Fruit fly (Drosophila melanogaster): ENCODE measurements around the gene CG11570.

The CG11570 gene

DNA sequence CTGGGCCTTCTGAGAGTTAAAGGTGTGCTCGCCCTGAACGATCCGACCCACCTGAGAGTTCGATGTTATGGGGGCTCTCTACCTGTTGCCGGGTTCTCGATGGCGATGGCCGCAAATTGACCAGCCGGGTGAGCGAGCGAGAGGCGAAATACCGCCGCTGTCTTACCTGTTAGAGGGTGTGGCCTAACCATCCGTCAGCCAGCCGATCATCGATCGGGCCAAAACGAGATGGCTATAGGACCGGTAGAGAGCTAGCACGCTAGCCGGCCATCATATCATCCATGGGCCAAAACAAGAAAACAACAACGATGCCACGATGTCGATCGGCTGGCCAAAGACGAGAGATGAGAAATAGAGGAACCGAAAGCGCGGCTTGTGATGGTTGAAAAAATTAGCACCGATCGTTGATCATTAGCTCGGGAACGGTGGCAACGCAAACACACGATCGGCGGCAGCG lies 30.3 kb downstream of the CG11570 start, which contains the start of gene byn (continued):
- no peak for TF ChIP-seq CG6813 (GFP tag; optimal IDR thresholded peaks at IDR 0.05)
- no peak for TF ChIP-seq cas (GFP tag; IDR thresholded peaks at IDR 0.05)
- no peak for TF ChIP-seq CG1603 (tag; optimal IDR thresholded peaks at IDR 0.05)
- TF ChIP-seq CG7357 (GFP tag; IDR thresholded peaks at IDR 0.05) = no peak
- no peak for TF ChIP-seq jing (GFP tag; optimal IDR thresholded peaks at IDR 0.05)
- no peak for TF ChIP-seq CG17385 (GFP tag; optimal IDR thresholded peaks at IDR 0.05)
- no peak for TF ChIP-seq CG4404 (GFP tag; IDR thresholded peaks at IDR 0.05)
- TF ChIP-seq CG6654 (GFP tag; optimal IDR thresholded peaks at IDR 0.05) = no peak
- TF ChIP-seq Hr78 (GFP tag; optimal IDR thresholded peaks at IDR 0.05) = no peak
- no peak for TF ChIP-seq CG12769 (tag; optimal IDR thresholded peaks at IDR 0.05)
- no peak for TF ChIP-seq gce (GFP tag; IDR thresholded peaks at IDR 0.05)
- TF ChIP-seq H15 (GFP tag; IDR thresholded peaks at IDR 0.05) = no peak
- no peak for TF ChIP-seq en (GFP tag; optimal IDR thresholded peaks at IDR 0.05)
- no peak for TF ChIP-seq C15 (GFP tag; IDR thresholded peaks at IDR 0.05)
- TF ChIP-seq pnt (GFP tag; optimal IDR thresholded peaks at IDR 0.05) = no peak
- TF ChIP-seq Elba2 (GFP tag; optimal IDR thresholded peaks at IDR 0.05) = no peak
- TF ChIP-seq CG16779 (GFP tag; IDR thresholded peaks at IDR 0.05) = no peak
- TF ChIP-seq CG15514 (GFP tag; optimal IDR thresholded peaks at IDR 0.05) = no peak
- 0 out of 2 replicates have a peak, but pooled peaks have one; percentile 13 for TF ChIP-seq sob (GFP tag; IDR thresholded peaks at IDR 0.05)
- TF ChIP-seq CG14965 (GFP tag; optimal IDR thresholded peaks at IDR 0.05; ENCODE audit: borderline replicate concordance) = no peak
- TF ChIP-seq ttk (GFP tag; IDR thresholded peaks at IDR 0.05) = no peak
- TF ChIP-seq her (GFP tag; optimal IDR thresholded peaks at IDR 0.05) = no peak
- no peak for TF ChIP-seq CG5180 (GFP tag; optimal IDR thresholded peaks at IDR 0.05)
- no peak for TF ChIP-seq CG2120 (GFP tag; optimal IDR thresholded peaks at IDR 0.05)
- TF ChIP-seq gsb-n (tag; optimal IDR thresholded peaks at IDR 0.05) = no peak
- no peak for TF ChIP-seq CG8281 (tag; optimal IDR thresholded peaks at IDR 0.05)
- no peak for TF ChIP-seq CG9727 (GFP tag; optimal IDR thresholded peaks at IDR 0.05)
- 0 out of 3 replicates have a peak, but pooled peaks have one; percentile 31 for TF ChIP-seq otp (GFP tag; IDR thresholded peaks at IDR 0.05)
- TF ChIP-seq CG30020 (tag; optimal IDR thresholded peaks at IDR 0.05) = no peak
- no peak for TF ChIP-seq prd (optimal IDR thresholded peaks at IDR 0.05)
- no peak for TF ChIP-seq prd (GFP tag; IDR thresholded peaks at IDR 0.05)
- TF ChIP-seq Scr (GFP tag; IDR thresholded peaks at IDR 0.05; ENCODE audit: partially characterized antibody) = 0 out of 2 replicates have a peak, but pooled peaks have one; percentile 11
- TF ChIP-seq onecut (GFP tag; IDR thresholded peaks at IDR 0.05) = no peak
- TF ChIP-seq CG6791 (GFP tag; IDR thresholded peaks at IDR 0.05; ENCODE audit: partially characterized antibody) = 0 out of 3 replicates have a peak, but pooled peaks have one; percentile 10
- no peak for TF ChIP-seq NC2α (GFP tag; optimal IDR thresholded peaks at IDR 0.05)
- TF ChIP-seq Nf-YB (GFP tag; optimal IDR thresholded peaks at IDR 0.05) = peak; percentile 95
- no peak for TF ChIP-seq B-H1 (GFP tag; IDR thresholded peaks at IDR 0.05)
- TF ChIP-seq CG8924 (tag; optimal IDR thresholded peaks at IDR 0.05) = no peak
- no peak for TF ChIP-seq ac (GFP tag; optimal IDR thresholded peaks at IDR 0.05)
- TF ChIP-seq CG8944 (GFP tag; optimal IDR thresholded peaks at IDR 0.05) = no peak
- TF ChIP-seq CG34422 (GFP tag; IDR thresholded peaks at IDR 0.05) = no peak
- no peak for TF ChIP-seq pho (GFP tag; optimal IDR thresholded peaks at IDR 0.05)
- no peak for TF ChIP-seq CG2129 (GFP tag; IDR thresholded peaks at IDR 0.05; ENCODE audit: partially characterized antibody)
- no peak for TF ChIP-seq seq (GFP tag; IDR thresholded peaks at IDR 0.05)
- TF ChIP-seq crc (GFP tag; optimal IDR thresholded peaks at IDR 0.05) = no peak
- no peak for TF ChIP-seq Eip74EF (GFP tag; optimal IDR thresholded peaks at IDR 0.05)
- no peak for TF ChIP-seq dimm (GFP tag; IDR thresholded peaks at IDR 0.05)
- no peak for TF ChIP-seq bsh (GFP tag; optimal IDR thresholded peaks at IDR 0.05)
- no peak for TF ChIP-seq unpg (GFP tag; optimal IDR thresholded peaks at IDR 0.05)
- no peak for TF ChIP-seq chn (GFP tag; optimal IDR thresholded peaks at IDR 0.05)
- TF ChIP-seq CG1832 (GFP tag; optimal IDR thresholded peaks at IDR 0.05) = peak; percentile 84

Data from whole organism, embryonic.